Worm (Caenorhabditis elegans) whole organism, late embryonic: ENCODE measurements around the gene ins-3.

Source experiments
- F13H6.1 ChIP-seq: sonication (generic microtip); optimal IDR thresholded peaks from 2 replicates; lab custom pipeline; 2016; ENCODE audit warnings: missing genetic modification characterization, missing compliant biosample characterization
- ama-1 ChIP-seq: fragments of 150-350 bp; optimal IDR thresholded peaks from 2 replicates; lab custom pipeline; 2014
- dmd-4 ChIP-seq: sonication (generic microtip); optimal IDR thresholded peaks from 2 replicates; lab custom pipeline; 2016; ENCODE audit warnings: borderline replicate concordance, missing genetic modification characterization, missing compliant biosample characterization
- elt-2 ChIP-seq: sonication (generic microtip); optimal IDR thresholded peaks from 2 replicates; lab custom pipeline; 2016; ENCODE audit warnings: missing genetic modification reagents, missing genetic modification characterization, missing compliant biosample characterization
- fkh-6 ChIP-seq: sonication (generic microtip); optimal IDR thresholded peaks from 2 replicates; lab custom pipeline; 2016; ENCODE audit warnings: missing genetic modification characterization, missing compliant biosample characterization
- gmeb-2 ChIP-seq: sonication (generic microtip); optimal IDR thresholded peaks from 2 replicates; lab custom pipeline; 2016; ENCODE audit warnings: missing genetic modification characterization, inconsistent platforms, missing compliant biosample characterization
- nfya-1 ChIP-seq: sonication (generic microtip); optimal IDR thresholded peaks from 2 replicates; lab custom pipeline; 2017; ENCODE audit warnings: missing genetic modification characterization, mild to moderate bottlenecking, missing compliant biosample characterization, antibody characterized with exemption, moderate library complexity
- nhr-11 ChIP-seq: fragments of 150-350 bp; optimal IDR thresholded peaks from 2 replicates; lab custom pipeline; 2014; ENCODE audit warnings: missing biosample characterization, missing genetic modification characterization
- pat-9 ChIP-seq: fragments of 200-800 bp; sonication (Bioruptor generic); optimal IDR thresholded peaks from 2 replicates; lab custom pipeline; 2018; ENCODE audit warnings: mild to moderate bottlenecking, missing genetic modification characterization, moderate library complexity, missing compliant biosample characterization
- rnt-1 ChIP-seq: sonication (generic microtip); optimal IDR thresholded peaks from 2 replicates; lab custom pipeline; 2016; ENCODE audit warnings: missing genetic modification characterization, missing compliant biosample characterization
- tbx-2 ChIP-seq: sonication (generic microtip); optimal IDR thresholded peaks from 2 replicates; lab custom pipeline; 2016; ENCODE audit warnings: missing genetic modification characterization, missing compliant biosample characterization
- unc-86 ChIP-seq: sonication (generic microtip); optimal IDR thresholded peaks from 2 replicates; lab custom pipeline; 2016; ENCODE audit warnings: missing genetic modification characterization, missing compliant biosample characterization

DNA sequence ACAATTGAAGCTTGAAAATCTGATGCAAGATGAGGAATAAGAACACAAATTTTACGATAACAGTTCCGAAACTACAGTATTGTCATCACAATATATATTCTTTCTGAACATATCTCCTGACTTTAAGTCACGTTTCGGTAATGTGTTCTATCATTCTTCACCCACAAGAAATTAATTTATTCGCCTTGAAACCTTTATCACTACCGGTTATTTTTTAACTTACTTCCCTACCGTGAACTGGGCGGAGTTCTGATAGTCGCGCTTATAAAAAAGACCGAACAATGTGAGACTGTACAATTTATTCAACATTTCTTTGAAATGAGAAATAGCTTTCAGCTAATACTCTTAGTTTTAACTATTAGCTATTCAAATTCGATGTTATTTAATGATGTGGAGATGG is 20.0 kb upstream of the ins-3 start, which contains the start of gene ins-20:
- TF ChIP-seq nhr-11 (no peak), ama-1 (no peak), tbx-2 (tag; lab: Kevin White, UChicago) (no peak), fkh-6 (tag; lab: Kevin White, UChicago) (no peak), dmd-4 (tag; lab: Kevin White, UChicago) (no peak), elt-2 (no peak), nfya-1 (tag; lab: Kevin White, UChicago) (no peak), rnt-1 (no peak), unc-86 (tag; lab: Kevin White, UChicago) (no peak), pat-9 (no peak), gmeb-2 (tag; lab: Kevin White, UChicago) (no peak), F13H6.1 (tag; lab: Kevin White, UChicago) (no peak)
